Worm (Caenorhabditis elegans): Measurements from ENCODE around the gene ceh-34.

DNA sequence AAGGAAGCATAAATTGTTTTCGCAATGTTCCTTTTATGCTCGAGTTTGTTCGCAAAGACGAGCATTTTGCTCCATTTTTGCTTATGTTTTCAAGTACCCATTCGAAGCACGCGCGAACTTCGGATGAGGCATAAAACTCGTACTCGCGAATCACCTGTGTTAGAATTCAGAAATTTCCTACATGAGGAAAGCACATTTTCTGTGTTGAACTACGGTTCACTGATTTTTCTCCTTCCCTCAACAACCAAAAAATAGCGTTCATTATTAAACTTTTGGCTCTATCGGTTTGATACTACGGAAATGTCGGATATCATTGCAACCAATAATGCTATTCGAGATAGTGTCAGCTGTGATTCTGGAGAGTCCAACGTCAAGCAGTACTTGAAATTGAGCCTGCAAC is 15.2 kb upstream of the ceh-34 start, which contains the start of gene srg-28:
- TF ChIP-seq ceh-18 (tag; optimal IDR thresholded peaks at IDR 0.05) (no peak), pqm-1 (tag; optimal IDR thresholded peaks at IDR 0.05) (no peak), sdc-2 (tag; optimal IDR thresholded peaks at IDR 0.05) (no peak), mec-3 (tag; optimal IDR thresholded peaks at IDR 0.05; ENCODE audit: borderline replicate concordance) (no peak), nhr-11 (tag; optimal IDR thresholded peaks at IDR 0.05) (no peak), rnt-1 (tag; optimal IDR thresholded peaks at IDR 0.05) (no peak), tbx-2 (tag; optimal IDR thresholded peaks at IDR 0.05) (no peak), ceh-34 (tag; optimal IDR thresholded peaks at IDR 0.05) (no peak), zip-5 (tag; optimal IDR thresholded peaks at IDR 0.05) (no peak)

All from whole organism, late embryonic.